Fruit fly (Drosophila melanogaster) whole organism, embryonic: ENCODE measurements around the gene M6.

Experiments
- Abd-B ChIP-seq: fragments of 200-800 bp; sonication (Bioruptor generic); optimal IDR thresholded peaks from 2 replicates; lab custom pipeline; 2018; ENCODE audit warnings: missing biosample characterization, mild to moderate bottlenecking, missing genetic modification characterization, moderate library complexity
- Atf-2 ChIP-seq: fragments of 200-800 bp; sonication (Bioruptor generic); optimal IDR thresholded peaks from 2 replicates; lab custom pipeline; 2016; ENCODE audit warnings: missing biosample characterization, missing genetic modification characterization
- Bdp1 ChIP-seq: fragments of 200-800 bp; sonication (Bioruptor generic); optimal IDR thresholded peaks from 3 replicates; lab custom pipeline; 2016; ENCODE audit warnings: missing biosample characterization, missing genetic modification characterization
- CG10543 ChIP-seq: fragments of 200-800 bp; sonication (Bioruptor generic); optimal IDR thresholded peaks from 3 replicates; lab custom pipeline; 2017; ENCODE audit warnings: missing biosample characterization, mild to moderate bottlenecking, missing genetic modification characterization, moderate library complexity
- CG12104 ChIP-seq: fragments of 200-800 bp; sonication (Bioruptor generic); optimal IDR thresholded peaks from 3 replicates; lab custom pipeline; 2016; ENCODE audit warnings: missing biosample characterization, missing genetic modification characterization
- CG15073 ChIP-seq: fragments of 200-800 bp; sonication (Bioruptor generic); optimal IDR thresholded peaks from 2 replicates; lab custom pipeline; 2016; ENCODE audit warnings: missing biosample characterization, missing genetic modification characterization
- CG15269 ChIP-seq: fragments of 200-800 bp; sonication (Bioruptor generic); optimal IDR thresholded peaks from 2 replicates; lab custom pipeline; 2018; ENCODE audit warnings: missing biosample characterization, mild to moderate bottlenecking, missing genetic modification characterization, moderate library complexity
- CG17829 ChIP-seq: fragments of 200-800 bp; optimal IDR thresholded peaks from 2 replicates; lab custom pipeline; 2019; ENCODE audit warnings: missing biosample characterization, mild to moderate bottlenecking, missing genetic modification characterization, moderate library complexity
- CG2116 ChIP-seq: fragments of 200-800 bp; sonication (Bioruptor generic); optimal IDR thresholded peaks from 3 replicates; lab custom pipeline; 2018; ENCODE audit warnings: missing biosample characterization, mild to moderate bottlenecking, missing genetic modification characterization
- CG3163 ChIP-seq: fragments of 200-800 bp; sonication (Bioruptor generic); optimal IDR thresholded peaks from 3 replicates; lab custom pipeline; 2016; ENCODE audit warnings: missing biosample characterization, missing genetic modification characterization
- CG3726 ChIP-seq: fragments of 200-800 bp; sonication (Bioruptor generic); IDR thresholded peaks from 3 replicates; pipeline ENCODE4, ENCODE4 v1.3.6; 2022; ENCODE audit warnings: missing biosample characterization, missing genetic modification characterization
- CG3847 ChIP-seq: fragments of 200-800 bp; sonication (Bioruptor generic); IDR thresholded peaks from 2 replicates; pipeline ENCODE4 v1.3.6; 2022; ENCODE audit warnings: missing biosample characterization, missing genetic modification characterization
- CG4328 ChIP-seq: fragments of 200-800 bp; sonication (Bioruptor generic); optimal IDR thresholded peaks from 3 replicates; lab custom pipeline; 2017; ENCODE audit warnings: missing biosample characterization, missing genetic modification reagents, missing genetic modification characterization
- CG4360 ChIP-seq: fragments of 200-800 bp; sonication (Bioruptor generic); IDR thresholded peaks from 2 replicates; pipeline ENCODE4 v1.3.6; 2022; ENCODE audit warnings: missing biosample characterization, missing genetic modification characterization
- CG4730 ChIP-seq: fragments of 200-800 bp; sonication (Bioruptor generic); IDR thresholded peaks from 2 replicates; pipeline ENCODE4 v1.3.6; 2022; ENCODE audit warnings: missing biosample characterization, missing genetic modification characterization
- CG6765 ChIP-seq: fragments of 200-800 bp; sonication (Bioruptor generic); optimal IDR thresholded peaks from 3 replicates; lab custom pipeline; 2017; ENCODE audit warnings: missing biosample characterization, mild to moderate bottlenecking, missing genetic modification characterization
- CG7928 ChIP-seq: fragments of 200-800 bp; sonication (Bioruptor generic); optimal IDR thresholded peaks from 2 replicates; lab custom pipeline; 2017; ENCODE audit warnings: missing biosample characterization, mild to moderate bottlenecking, missing genetic modification characterization
- CrebB ChIP-seq: fragments of 200-800 bp; sonication (Bioruptor generic); optimal IDR thresholded peaks from 3 replicates; lab custom pipeline; 2018; ENCODE audit warnings: missing biosample characterization, mild to moderate bottlenecking, missing genetic modification characterization
- D19A ChIP-seq: fragments of 200-800 bp; optimal IDR thresholded peaks from 3 replicates; lab custom pipeline; 2019; ENCODE audit warnings: missing biosample characterization, mild to moderate bottlenecking, missing genetic modification characterization, moderate library complexity
- Dll ChIP-seq: fragments of 200-800 bp; sonication (Bioruptor generic); IDR thresholded peaks from 4 replicates; pipeline ENCODE4 v1.3.6; 2022; ENCODE audit warnings: missing biosample characterization, missing genetic modification characterization; ENCODE audit not compliant: partially characterized antibody
- Fer2 ChIP-seq: fragments of 200-800 bp; sonication (Bioruptor generic); optimal IDR thresholded peaks from 2 replicates; lab custom pipeline; 2018; ENCODE audit warnings: missing biosample characterization, mild to moderate bottlenecking, missing genetic modification characterization, moderate library complexity
- Gsc ChIP-seq: fragments of 200-800 bp; sonication (Bioruptor generic); IDR thresholded peaks from 2 replicates; pipeline ENCODE4 v1.3.6; 2022; ENCODE audit warnings: missing biosample characterization, missing genetic modification characterization
- Gug ChIP-seq: fragments of 200-800 bp; sonication (Bioruptor generic); IDR thresholded peaks from 4 replicates; pipeline ENCODE4 v1.3.6; 2022; ENCODE audit warnings: missing biosample characterization, missing genetic modification characterization
- HmgD ChIP-seq: fragments of 200-800 bp; sonication (Bioruptor generic); optimal IDR thresholded peaks from 3 replicates; lab custom pipeline; 2016; ENCODE audit warnings: missing biosample characterization, missing genetic modification characterization
- Sox100B ChIP-seq: fragments of 200-800 bp; sonication (Bioruptor generic); optimal IDR thresholded peaks from 3 replicates; lab custom pipeline; 2018; ENCODE audit warnings: missing biosample characterization, mild to moderate bottlenecking, missing genetic modification characterization
- Sry-δ ChIP-seq: fragments of 200-800 bp; sonication (Bioruptor generic); optimal IDR thresholded peaks from 2 replicates; lab custom pipeline; 2016; ENCODE audit warnings: missing biosample characterization, missing genetic modification characterization
- cwo ChIP-seq: fragments of 200-800 bp; sonication (Bioruptor generic); optimal IDR thresholded peaks from 3 replicates; lab custom pipeline; 2017; ENCODE audit warnings: missing biosample characterization, missing genetic modification characterization, mild to moderate bottlenecking, moderate library complexity, missing genetic modification reagents
- dimm ChIP-seq: fragments of 200-800 bp; sonication (Bioruptor generic); IDR thresholded peaks from 2 replicates; pipeline ENCODE4 v1.3.6; 2022; ENCODE audit warnings: missing biosample characterization, missing genetic modification characterization
- dm ChIP-seq: fragments of 200-800 bp; sonication (Bioruptor generic); optimal IDR thresholded peaks from 3 replicates; lab custom pipeline; 2016; ENCODE audit warnings: missing biosample characterization, missing genetic modification characterization
- esg ChIP-seq: fragments of 200-800 bp; sonication (Bioruptor generic); conservative IDR thresholded peaks from 2 replicates; pipeline ENCODE4 v1.3.6; 2022; ENCODE audit warnings: missing biosample characterization, missing genetic modification characterization
- exex ChIP-seq: fragments of 200-800 bp; sonication (Bioruptor generic); optimal IDR thresholded peaks from 4 replicates; lab custom pipeline; 2018; ENCODE audit warnings: missing biosample characterization, mild to moderate bottlenecking, missing genetic modification characterization, moderate library complexity
- fd96Cb ChIP-seq: fragments of 200-800 bp; sonication (Bioruptor generic); optimal IDR thresholded peaks from 2 replicates; lab custom pipeline; 2018; ENCODE audit warnings: missing biosample characterization, mild to moderate bottlenecking, missing genetic modification characterization, moderate library complexity
- gcm ChIP-seq: fragments of 200-800 bp; sonication (Bioruptor generic); optimal IDR thresholded peaks from 2 replicates; lab custom pipeline; 2019; ENCODE audit warnings: missing biosample characterization, mild to moderate bottlenecking, missing genetic modification characterization, moderate library complexity
- grn ChIP-seq: fragments of 200-800 bp; sonication (Bioruptor generic); optimal IDR thresholded peaks from 3 replicates; lab custom pipeline; 2017; ENCODE audit warnings: missing biosample characterization, missing genetic modification characterization
- hb ChIP-seq: fragments of 200-800 bp; sonication (Bioruptor generic); IDR thresholded peaks from 3 replicates; pipeline ENCODE4 v1.3.6; 2022; ENCODE audit warnings: missing biosample characterization, missing genetic modification characterization; ENCODE audit not compliant: partially characterized antibody
- hbn ChIP-seq: fragments of 200-800 bp; sonication (Bioruptor generic); IDR thresholded peaks from 2 replicates; pipeline ENCODE4 v1.3.6; 2022; ENCODE audit warnings: missing biosample characterization, missing genetic modification characterization; ENCODE audit not compliant: partially characterized antibody
- kah ChIP-seq: fragments of 200-800 bp; sonication (Bioruptor generic); optimal IDR thresholded peaks from 2 replicates; lab custom pipeline; 2018; ENCODE audit warnings: missing biosample characterization, mild to moderate bottlenecking, missing genetic modification characterization
- nom ChIP-seq: fragments of 200-800 bp; sonication (Bioruptor generic); optimal IDR thresholded peaks from 2 replicates; lab custom pipeline; 2017; ENCODE audit warnings: missing biosample characterization, missing genetic modification characterization, mild to moderate bottlenecking, moderate library complexity, missing genetic modification reagents
- prd ChIP-seq, 3 experiments: fragments of >200 bp in 2 of 3; fragments of 200-800 bp in 1 of 3; sonication (Bioruptor generic) in 1 of 3; optimal IDR thresholded peaks in 2 of 3; IDR thresholded peaks in 1 of 3; 2 replicates in 2 of 3; 3 replicates in 1 of 3; pipeline versions ENCODE4 v1.3.6 to Lab custom; 2017 to 2022; ENCODE audit warnings: missing biosample characterization in 1 of 3, missing genetic modification characterization in 1 of 3
- ranshi ChIP-seq: fragments of 200-800 bp; sonication (Bioruptor generic); IDR thresholded peaks from 2 replicates; pipeline ENCODE4 v1.3.6; 2022; ENCODE audit warnings: missing biosample characterization, missing genetic modification characterization
- sc ChIP-seq, 3 experiments: fragments of >200 bp in 2 of 3; fragments of 200-800 bp in 1 of 3; sonication (Bioruptor generic) in 1 of 3; optimal IDR thresholded peaks; 2 replicates in 2 of 3; 3 replicates in 1 of 3; lab custom pipeline; 2017; ENCODE audit warnings: mild to moderate bottlenecking in 1 of 3, missing biosample characterization in 1 of 3, missing genetic modification characterization in 1 of 3, missing genetic modification reagents in 1 of 3
- slp2 ChIP-seq: fragments of 200-800 bp; sonication (Bioruptor generic); optimal IDR thresholded peaks from 2 replicates; lab custom pipeline; 2016; ENCODE audit warnings: missing biosample characterization, missing genetic modification characterization
- tna ChIP-seq: fragments of 200-800 bp; sonication (Bioruptor generic); IDR thresholded peaks from 2 replicates; pipeline ENCODE4 v1.3.6; 2022; ENCODE audit warnings: missing biosample characterization, missing genetic modification characterization; ENCODE audit not compliant: partially characterized antibody
- trh ChIP-seq: fragments of 200-800 bp; sonication (Bioruptor generic); optimal IDR thresholded peaks from 2 replicates; lab custom pipeline; 2016; ENCODE audit warnings: missing biosample characterization, missing genetic modification characterization
- unpg ChIP-seq: fragments of 200-800 bp; sonication (Bioruptor generic); optimal IDR thresholded peaks from 3 replicates; lab custom pipeline; 2018; ENCODE audit warnings: missing biosample characterization, mild to moderate bottlenecking, missing genetic modification characterization, moderate library complexity
- vnd ChIP-seq: fragments of 200-800 bp; sonication (Bioruptor generic); IDR thresholded peaks from 3 replicates; pipeline ENCODE4 v1.3.6; 2022; ENCODE audit warnings: missing biosample characterization, missing genetic modification characterization; ENCODE audit not compliant: partially characterized antibody
- vvl ChIP-seq: fragments of 200-800 bp; sonication (Bioruptor generic); IDR thresholded peaks from 2 replicates; pipeline ENCODE4 v1.3.6; 2022; ENCODE audit warnings: missing biosample characterization, missing genetic modification characterization

M6 gene

DNA sequence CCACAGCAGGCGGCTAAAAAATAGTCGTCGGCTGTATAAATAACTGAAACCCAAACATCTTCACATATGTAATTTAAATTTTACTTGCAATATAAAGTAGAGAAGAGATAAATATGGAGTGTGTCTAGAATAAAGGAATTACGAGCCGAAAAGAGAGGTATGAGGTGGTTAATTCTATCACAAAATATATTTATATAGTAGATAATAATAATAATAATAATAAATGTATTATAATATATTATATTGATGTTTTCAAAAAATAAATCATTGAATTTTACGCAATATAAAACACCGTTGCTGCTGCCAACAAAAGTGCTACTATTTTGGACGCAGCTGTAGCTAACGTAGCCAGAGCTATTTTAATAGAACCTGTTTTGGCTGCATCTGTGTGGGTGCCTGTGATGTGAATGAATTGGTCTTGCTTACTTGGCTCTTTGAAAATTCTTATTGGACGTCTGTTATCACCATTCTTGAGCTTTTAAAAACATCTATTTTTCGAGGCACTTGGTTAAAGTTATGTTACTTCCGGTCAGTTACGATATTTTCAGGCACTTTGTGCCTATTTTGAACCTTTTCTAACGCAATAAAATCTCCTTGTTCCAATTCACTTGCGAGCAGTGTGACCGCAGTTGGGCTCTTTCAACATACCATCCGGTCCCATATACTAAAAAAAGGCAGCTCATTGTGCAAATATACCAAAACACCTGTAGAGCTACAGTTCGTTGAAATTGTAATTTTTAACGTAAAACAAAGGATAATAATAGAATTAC, 10.6 kb upstream of the M6 start, which contains the start of gene Hr78 (continued):
- TF ChIP-seq esg (peak; percentile 40; the same call in 1 of the 2 replicates), Abd-B (GFP tag; lab: Kevin White, UChicago) (peak; percentile 69), tna (GFP tag; lab: Robert Waterston, UW) (no peak), CrebB (tag; lab: Kevin White, UChicago) (peak; percentile 17), hbn (GFP tag; lab: Robert Waterston, UW) (no peak), unpg (GFP tag; lab: Kevin White, UChicago) (peak; percentile 86), CG4730 (GFP tag; lab: Robert Waterston, UW) (no peak), Bdp1 (GFP tag; lab: Kevin White, UChicago) (no peak), exex (no peak), Sry-δ (no peak), D19A (peak; percentile 86), sc (optimal IDR thresholded peaks at IDR 0.05; lab: Kevin White, UChicago) (no peak), sc (GFP tag; optimal IDR thresholded peaks at IDR 0.05; lab: Kevin White, UChicago) (peak; percentile 65), Gug (peak; percentile 49; the same call in 2 of the 4 replicates), CG2116 (peak; percentile 48), CG15269 (tag; lab: Kevin White, UChicago) (peak; percentile 90), CG15073 (GFP tag; lab: Kevin White, UChicago) (no peak), dm (GFP tag; lab: Kevin White, UChicago) (no peak), trh (peak; percentile 16), Sox100B (GFP tag; lab: Kevin White, UChicago) (peak; percentile 90), vvl (GFP tag; lab: Robert Waterston, UW) (peak; percentile 88), CG4360 (GFP tag; lab: Robert Waterston, UW) (peak; percentile 41), hb (GFP tag; lab: Robert Waterston, UW) (no peak), vnd (no peak), gcm (GFP tag; lab: Kevin White, UChicago) (peak; percentile 88), HmgD (GFP tag; lab: Kevin White, UChicago) (no peak), prd (optimal IDR thresholded peaks at IDR 0.05; lab: Kevin White, UChicago) (no peak), prd (GFP tag; IDR thresholded peaks at IDR 0.05; lab: Robert Waterston, UW) (peak; percentile 77), CG3163 (GFP tag; lab: Kevin White, UChicago) (no peak), Dll (GFP tag; lab: Robert Waterston, UW) (no peak), CG17829 (peak; percentile 88), CG7928 (GFP tag; lab: Kevin White, UChicago) (peak; percentile 22), CG6765 (peak; percentile 90), grn (no peak), CG3847 (GFP tag; lab: Robert Waterston, UW) (peak; percentile 40; the same call in 1 of the 2 replicates), Atf-2 (GFP tag; lab: Kevin White, UChicago) (no peak), slp2 (GFP tag; lab: Kevin White, UChicago) (peak; percentile 34), ranshi (peak; percentile 50), kah (GFP tag; lab: Kevin White, UChicago) (peak; percentile 97), CG4328 (GFP tag; lab: Kevin White, UChicago) (peak; percentile 77), CG10543 (GFP tag; lab: Kevin White, UChicago) (peak; percentile 72), CG3726 (GFP tag; lab: Robert Waterston, UW) (no peak), dimm (GFP tag; lab: Robert Waterston, UW) (no peak), cwo (GFP tag; lab: Kevin White, UChicago) (peak; percentile 84), fd96Cb (peak; percentile 64), nom (peak; percentile 75), CG12104 (GFP tag; lab: Kevin White, UChicago) (peak; percentile 70), Gsc (GFP tag; lab: Robert Waterston, UW) (no peak), Fer2 (tag; lab: Kevin White, UChicago) (peak; percentile 56)
